Fruit fly (Drosophila melanogaster) whole organism, adult: ENCODE measurements around the gene eIF3a.

Experiments used
- CG5204 ChIP-seq: fragments of 200-800 bp; sonication (Bioruptor generic); optimal IDR thresholded peaks from 2 replicates; lab custom pipeline; 2016; ENCODE audit warnings: missing biosample characterization, missing genetic modification characterization
- CG7045 ChIP-seq: fragments of 200-800 bp; sonication (Bioruptor generic); optimal IDR thresholded peaks from 2 replicates; lab custom pipeline; 2017; ENCODE audit warnings: missing biosample characterization, mild to moderate bottlenecking, missing genetic modification characterization
- Crg-1 ChIP-seq: fragments of 200-800 bp; sonication (Bioruptor generic); optimal IDR thresholded peaks from 2 replicates; lab custom pipeline; 2016; ENCODE audit warnings: missing biosample characterization, missing genetic modification characterization
- bab1 ChIP-seq: fragments of 200-800 bp; sonication (Bioruptor generic); optimal IDR thresholded peaks from 3 replicates; lab custom pipeline; 2019; ENCODE audit warnings: missing biosample characterization, mild to moderate bottlenecking, missing genetic modification characterization, moderate library complexity
- cnc ChIP-seq, 2 experiments: fragments of >200 bp; optimal IDR thresholded peaks; 2 replicates each; lab custom pipeline; 2017

dm6 chr3R:4457625-4458024, 23.9 kb upstream of the eIF3a start:
- no peak for TF ChIP-seq bab1 (GFP tag; lab: Kevin White, UChicago)
- no peak for TF ChIP-seq CG5204
- TF ChIP-seq CG7045 (GFP tag; lab: Kevin White, UChicago): no peak
- TF ChIP-seq cnc (optimal IDR thresholded peaks at IDR 0.05; lab: Kevin White, UChicago): no peak
- no peak for TF ChIP-seq Crg-1 (GFP tag; lab: Kevin White, UChicago)
